Fruit fly (Drosophila melanogaster): ENCODE results near the gene CG11162.

DNA sequence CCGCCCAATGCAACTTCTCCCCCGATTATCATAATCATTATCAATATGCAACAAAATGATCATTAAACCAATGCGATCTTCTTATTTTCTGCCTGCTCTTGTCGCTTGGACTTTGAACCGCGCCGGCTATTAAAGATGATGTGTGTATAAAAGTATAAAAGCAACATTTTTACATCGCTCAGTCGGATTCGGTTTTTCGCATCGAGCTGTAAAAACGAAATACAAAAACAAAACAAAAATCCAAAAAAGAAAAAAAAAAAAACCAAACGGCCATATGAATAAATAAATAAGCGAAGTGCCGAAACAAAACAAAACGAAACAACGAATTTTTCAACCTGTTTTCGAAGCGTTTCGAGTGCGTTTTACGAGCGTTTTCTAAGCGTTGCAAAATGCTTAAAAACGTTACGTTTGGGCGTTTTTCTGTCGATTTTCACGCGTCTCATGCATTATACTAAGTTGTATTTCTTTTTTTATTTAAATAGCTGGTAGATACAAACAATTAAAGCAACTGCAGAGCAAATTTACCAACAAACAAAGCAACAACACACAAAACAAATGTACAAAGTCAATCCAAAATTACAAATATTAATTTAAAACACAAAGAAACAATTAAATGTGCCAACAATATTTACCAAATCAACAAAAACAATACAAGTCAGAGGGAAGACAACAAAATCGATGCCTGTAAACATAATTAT is 31.8 kb upstream of the CG11162 start:
- no peak for TF ChIP-seq CG11398 (GFP tag; optimal IDR thresholded peaks at IDR 0.05)
- no peak for TF ChIP-seq dm (GFP tag; optimal IDR thresholded peaks at IDR 0.05)
- TF ChIP-seq pum (GFP tag; optimal IDR thresholded peaks at IDR 0.05), result no peak
- TF ChIP-seq Ets65A (GFP tag), result no peak
- peak; percentile 16 for TF ChIP-seq CG12659 (GFP tag; optimal IDR thresholded peaks at IDR 0.05)
